Worm (Caenorhabditis elegans) whole organism, L3 larva: ENCODE data around the gene act-1.
A peak's percentile ranks its signal among the peaks of the same experiment; 100 is the strongest.

ENCODE experiments used
- R02D3.7 ChIP-seq: fragments of 150-350 bp; optimal IDR thresholded peaks from 2 replicates; lab custom pipeline; 2014; ENCODE audit warnings: missing biosample characterization, missing genetic modification characterization
- ZK546.5 ChIP-seq: sonication (generic microtip); optimal IDR thresholded peaks from 2 replicates; lab custom pipeline; 2017; ENCODE audit warnings: missing biosample characterization, missing genetic modification characterization
- aly-2 ChIP-seq: fragments of 150-350 bp; optimal IDR thresholded peaks from 2 replicates; lab custom pipeline; 2014; ENCODE audit warnings: missing biosample characterization, missing genetic modification characterization
- ama-1 ChIP-seq: fragments of 150-350 bp; optimal IDR thresholded peaks from 2 replicates; lab custom pipeline; 2018
- ceh-16 ChIP-seq: sonication (generic microtip); optimal IDR thresholded peaks from 2 replicates; lab custom pipeline; 2017; ENCODE audit warnings: missing biosample characterization, missing genetic modification characterization
- ceh-28 ChIP-seq: fragments of 150-350 bp; optimal IDR thresholded peaks from 2 replicates; lab custom pipeline; 2014; ENCODE audit warnings: missing biosample characterization, missing genetic modification reagents, missing genetic modification characterization
- ceh-82 ChIP-seq: fragments of 150-350 bp; optimal IDR thresholded peaks from 2 replicates; lab custom pipeline; 2014; ENCODE audit warnings: missing biosample characterization, missing genetic modification characterization
- ceh-9 ChIP-seq: sonication (generic microtip); optimal IDR thresholded peaks from 2 replicates; lab custom pipeline; 2018; ENCODE audit warnings: missing biosample characterization, missing genetic modification characterization
- daf-12 ChIP-seq: fragments of 150-350 bp; optimal IDR thresholded peaks from 2 replicates; lab custom pipeline; 2014; ENCODE audit warnings: missing biosample characterization, missing genetic modification reagents, missing genetic modification characterization
- egl-27 ChIP-seq: sonication (generic microtip); optimal IDR thresholded peaks from 4 replicates; lab custom pipeline; 2017; ENCODE audit warnings: missing biosample characterization, missing genetic modification reagents, missing genetic modification characterization
- egl-5 ChIP-seq: fragments of 150-350 bp; optimal IDR thresholded peaks from 2 replicates; lab custom pipeline; 2017; ENCODE audit warnings: missing biosample characterization, missing genetic modification reagents, missing genetic modification characterization, inconsistent platforms
- elt-1 ChIP-seq: fragments of 150-350 bp; optimal IDR thresholded peaks from 2 replicates; lab custom pipeline; 2014; ENCODE audit warnings: missing biosample characterization, missing genetic modification characterization
- elt-3 ChIP-seq, 3 experiments: fragments of 150-350 bp in 1 of 3; sonication (generic microtip) in 2 of 3; optimal IDR thresholded peaks; 2 replicates in 2 of 3; 4 replicates in 1 of 3; lab custom pipeline; 2014 to 2017; ENCODE audit warnings: missing biosample characterization in 3 of 3, missing genetic modification characterization in 3 of 3
- fkh-10 ChIP-seq: sonication (generic microtip); optimal IDR thresholded peaks from 2 replicates; lab custom pipeline; 2017; ENCODE audit warnings: missing biosample characterization, missing genetic modification reagents, missing genetic modification characterization
- fkh-2 ChIP-seq: fragments of 150-350 bp; optimal IDR thresholded peaks from 2 replicates; lab custom pipeline; 2014; ENCODE audit warnings: missing biosample characterization, missing genetic modification reagents, missing genetic modification characterization
- hmg-11 ChIP-seq: sonication (generic microtip); optimal IDR thresholded peaks from 2 replicates; lab custom pipeline; 2016; ENCODE audit warnings: missing genetic modification characterization, missing compliant biosample characterization
- jun-1 ChIP-seq: fragments of 150-350 bp; optimal IDR thresholded peaks from 2 replicates; lab custom pipeline; 2014; ENCODE audit warnings: missing biosample characterization, missing genetic modification reagents, missing genetic modification characterization
- lin-15B ChIP-seq: fragments of 150-350 bp; optimal IDR thresholded peaks from 2 replicates; lab custom pipeline; 2014; ENCODE audit warnings: missing biosample characterization, missing genetic modification characterization
- mdl-1 ChIP-seq: fragments of 150-350 bp; optimal IDR thresholded peaks from 2 replicates; lab custom pipeline; 2014; ENCODE audit warnings: missing biosample characterization, missing genetic modification characterization
- mml-1 ChIP-seq: fragments of 150-350 bp; sonication (generic microtip); optimal IDR thresholded peaks from 3 replicates; lab custom pipeline; 2014; ENCODE audit warnings: missing biosample characterization, missing genetic modification characterization
- nfya-1 ChIP-seq: sonication (generic microtip); optimal IDR thresholded peaks from 2 replicates; lab custom pipeline; 2017; ENCODE audit warnings: missing genetic modification characterization, mild to moderate bottlenecking, missing compliant biosample characterization, antibody characterized with exemption, moderate library complexity; ENCODE audit not compliant: insufficient read depth
- nhr-11 ChIP-seq: fragments of 150-350 bp; optimal IDR thresholded peaks from 2 replicates; lab custom pipeline; 2014; ENCODE audit warnings: missing biosample characterization, missing genetic modification characterization
- nhr-12 ChIP-seq: fragments of 150-350 bp; optimal IDR thresholded peaks from 2 replicates; lab custom pipeline; 2014; ENCODE audit warnings: missing biosample characterization, missing genetic modification characterization
- nhr-23 ChIP-seq: fragments of 150-350 bp; optimal IDR thresholded peaks from 2 replicates; lab custom pipeline; 2014; ENCODE audit warnings: missing biosample characterization, missing genetic modification reagents, missing genetic modification characterization
- nhr-237 ChIP-seq: fragments of 150-350 bp; optimal IDR thresholded peaks from 2 replicates; lab custom pipeline; 2014; ENCODE audit warnings: missing biosample characterization, missing genetic modification characterization
- nhr-25 ChIP-seq: sonication (generic microtip); optimal IDR thresholded peaks from 2 replicates; lab custom pipeline; 2017; ENCODE audit warnings: missing biosample characterization, missing genetic modification characterization
- nhr-28 ChIP-seq: fragments of 150-350 bp; optimal IDR thresholded peaks from 2 replicates; lab custom pipeline; 2014; ENCODE audit warnings: missing biosample characterization, missing genetic modification characterization
- nhr-43 ChIP-seq: sonication (generic microtip); optimal IDR thresholded peaks from 2 replicates; lab custom pipeline; 2016; ENCODE audit warnings: mild to moderate bottlenecking, missing genetic modification characterization, missing compliant biosample characterization; ENCODE audit not compliant: poor library complexity, severe bottlenecking
- nhr-67 ChIP-seq: fragments of 150-350 bp; optimal IDR thresholded peaks from 2 replicates; lab custom pipeline; 2014; ENCODE audit warnings: missing biosample characterization, missing genetic modification characterization
- nhr-76 ChIP-seq: fragments of 150-350 bp; sonication (generic microtip); optimal IDR thresholded peaks from 5 replicates; lab custom pipeline; 2014; ENCODE audit warnings: missing biosample characterization, missing genetic modification characterization
- nhr-77 ChIP-seq: fragments of 150-350 bp; optimal IDR thresholded peaks from 2 replicates; lab custom pipeline; 2014; ENCODE audit warnings: missing biosample characterization, missing genetic modification characterization
- pqm-1 ChIP-seq: fragments of 150-350 bp; optimal IDR thresholded peaks from 2 replicates; lab custom pipeline; 2017; ENCODE audit warnings: missing biosample characterization, missing genetic modification characterization, inconsistent platforms
- sea-2 ChIP-seq: fragments of 150-350 bp; sonication (generic microtip); optimal IDR thresholded peaks from 4 replicates; lab custom pipeline; 2014; ENCODE audit warnings: missing biosample characterization, missing genetic modification reagents, missing genetic modification characterization
- skn-1 ChIP-seq: fragments of 150-350 bp; optimal IDR thresholded peaks from 2 replicates; lab custom pipeline; 2014; ENCODE audit warnings: missing biosample characterization, missing genetic modification characterization
- tbx-2 ChIP-seq: sonication (generic microtip); optimal IDR thresholded peaks from 2 replicates; lab custom pipeline; 2016; ENCODE audit warnings: mild to moderate bottlenecking, missing genetic modification characterization, missing compliant biosample characterization
- unc-39 ChIP-seq: sonication (generic microtip); optimal IDR thresholded peaks from 4 replicates; lab custom pipeline; 2017; ENCODE audit warnings: missing biosample characterization, missing genetic modification characterization
- unc-62 ChIP-seq: fragments of 150-350 bp; sonication (generic microtip); optimal IDR thresholded peaks from 4 replicates; lab custom pipeline; 2014; ENCODE audit warnings: missing biosample characterization, missing genetic modification reagents, missing genetic modification characterization
- zag-1 ChIP-seq: fragments of 150-350 bp; optimal IDR thresholded peaks from 2 replicates; lab custom pipeline; 2014; ENCODE audit warnings: missing biosample characterization, missing genetic modification characterization
- ztf-11 ChIP-seq: fragments of 150-350 bp; optimal IDR thresholded peaks from 2 replicates; lab custom pipeline; 2014; ENCODE audit warnings: missing biosample characterization, missing genetic modification characterization
- ztf-4 ChIP-seq: fragments of 150-350 bp; optimal IDR thresholded peaks from 2 replicates; lab custom pipeline; 2014; ENCODE audit warnings: missing biosample characterization, missing genetic modification characterization

Gene act-1

DNA sequence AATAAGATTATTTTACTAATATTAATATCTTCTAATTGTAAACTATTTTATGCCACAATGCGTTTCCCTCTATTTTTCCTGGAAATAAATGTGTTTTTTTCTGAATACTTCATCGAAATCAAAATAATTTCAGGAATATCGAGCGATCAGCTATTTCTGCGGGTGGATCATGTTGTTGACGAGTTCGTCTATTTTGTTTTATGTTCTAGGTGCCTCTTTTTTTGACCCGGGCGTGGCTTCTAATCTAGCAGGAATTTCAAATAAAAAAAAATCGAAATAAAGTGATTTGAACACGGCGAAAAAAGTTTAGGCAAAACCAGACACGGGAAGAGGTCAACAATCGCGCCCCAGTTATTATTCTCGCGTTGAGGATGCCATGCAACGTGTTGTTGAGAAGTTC, 28.9 kb upstream of the act-1 start, which contains the start of gene T04C12.33:
TSS of gene T04C12.33 (plus strand) at position 301 of the 400 bp plus-strand sequence.
- no peak for TF ChIP-seq daf-12
- peak; percentile 16 for TF ChIP-seq nhr-23 (tag; lab: Kevin White, UChicago)

DNA sequence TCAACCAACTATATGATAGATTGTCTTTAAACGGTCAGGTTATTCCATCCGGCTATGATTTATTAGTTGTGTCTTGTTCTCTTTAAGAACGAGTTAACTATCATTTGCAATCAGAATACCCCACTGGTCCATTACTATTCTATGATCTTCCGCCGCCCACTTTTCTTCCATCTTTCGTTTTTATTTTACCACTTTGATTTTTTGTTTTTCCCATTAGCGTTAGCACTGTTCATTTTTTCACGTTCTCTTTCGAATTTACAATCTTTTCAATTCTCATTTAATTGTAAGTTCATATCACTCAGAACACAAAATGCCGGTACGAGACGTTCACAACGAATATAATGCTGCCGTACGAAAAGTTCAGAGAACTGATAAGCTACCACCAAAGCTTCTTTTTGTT, 27.0 kb upstream of the act-1 start, which contains the start of gene T04C12.7:
TSS of gene T04C12.7 (plus strand) at position 301 of the 400 bp plus-strand sequence.
- TF ChIP-seq ama-1 (no peak), ZK546.5 (no peak), zag-1 (no peak), nhr-25 (tag; lab: Kevin White, UChicago) (no peak), nhr-67 (tag; lab: Kevin White, UChicago) (no peak), nfya-1 (tag; lab: Kevin White, UChicago) (no peak), nhr-12 (no peak), elt-3 (tag; optimal IDR thresholded peaks at IDR 0.05; lab: Kevin White, UChicago) (no peak), nhr-23 (tag; lab: Kevin White, UChicago) (no peak), nhr-76 (tag; lab: Kevin White, UChicago) (no peak), nhr-43 (no peak), jun-1 (tag; lab: Kevin White, UChicago) (no peak), ceh-9 (tag; lab: Kevin White, UChicago) (no peak), elt-1 (tag; lab: Kevin White, UChicago) (no peak), unc-39 (tag; lab: Kevin White, UChicago) (no peak), ceh-16 (tag; lab: Kevin White, UChicago) (no peak), egl-27 (tag; lab: Kevin White, UChicago) (no peak), lin-15B (tag; lab: Kevin White, UChicago) (no peak), mdl-1 (tag; lab: Kevin White, UChicago) (no peak)

DNA sequence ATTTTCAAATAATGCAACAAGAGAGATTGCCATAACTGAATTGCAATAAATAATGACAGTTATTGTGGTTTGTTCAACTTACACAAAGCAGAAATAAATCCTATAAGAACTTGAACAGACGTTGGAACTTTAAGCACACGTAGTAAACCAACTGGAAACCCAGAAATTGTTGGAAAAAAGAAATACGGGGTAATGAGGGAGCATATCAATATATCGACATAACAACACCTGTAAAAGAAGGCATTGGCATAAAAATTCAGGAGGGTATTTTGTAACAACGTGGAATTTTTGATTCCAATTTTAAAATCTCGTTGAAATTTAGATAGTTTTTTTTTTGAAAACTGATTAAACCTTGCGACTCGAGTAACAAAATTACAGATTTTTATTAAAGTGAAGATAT, 24.4 kb upstream of the act-1 start:
- no peak for TF ChIP-seq lin-15B (tag; lab: Kevin White, UChicago)
- no peak for TF ChIP-seq nhr-76 (tag; lab: Kevin White, UChicago)
- no peak for TF ChIP-seq fkh-10 (GFP tag; lab: Kevin White, UChicago)
- TF ChIP-seq nhr-77 (tag; lab: Kevin White, UChicago) = no peak
- no peak for TF ChIP-seq nhr-237
- TF ChIP-seq nhr-25 (tag; lab: Kevin White, UChicago) = no peak
- TF ChIP-seq ztf-11 (tag; lab: Kevin White, UChicago) = no peak
- TF ChIP-seq ceh-82 (tag; lab: Kevin White, UChicago) = no peak
- no peak for TF ChIP-seq skn-1 (tag; lab: Kevin White, UChicago)
- no peak for TF ChIP-seq nhr-11 (tag; lab: Kevin White, UChicago)
- no peak for TF ChIP-seq ceh-28 (tag; lab: Kevin White, UChicago)
- TF ChIP-seq hmg-11 (tag; lab: Kevin White, UChicago) = no peak
- no peak for TF ChIP-seq egl-27 (tag; lab: Kevin White, UChicago)
- no peak for TF ChIP-seq egl-5 (tag; lab: Kevin White, UChicago)
- TF ChIP-seq ztf-4 (tag; lab: Kevin White, UChicago) = no peak
- no peak for TF ChIP-seq daf-12
- TF ChIP-seq mml-1 (tag; lab: Kevin White, UChicago) = no peak
- TF ChIP-seq nfya-1 (tag; lab: Kevin White, UChicago) = no peak

DNA sequence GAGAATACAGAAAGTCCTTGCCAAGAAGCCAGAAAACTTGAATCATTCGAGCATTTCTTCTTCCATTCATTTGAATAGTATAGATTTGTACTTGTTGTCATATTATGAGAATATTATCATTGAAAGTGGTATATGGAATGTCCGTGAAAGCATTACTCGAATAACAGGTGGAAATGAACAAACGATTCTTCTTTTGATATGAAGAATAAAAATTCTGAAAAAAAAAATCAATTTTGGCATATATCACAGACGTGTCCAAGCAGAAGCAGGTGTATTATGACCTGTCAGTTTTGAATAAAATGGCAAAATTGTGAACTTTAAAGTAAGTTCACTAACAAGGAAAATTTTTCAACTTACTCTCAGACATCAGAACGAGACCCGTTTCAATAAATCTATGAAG, 23.8 kb upstream of the act-1 start, which contains the start of gene srh-75:
TSS of gene srh-75 (minus strand) at position 101 of the 400 bp plus-strand sequence.
- TF ChIP-seq sea-2 (GFP tag; lab: Kevin White, UChicago) (no peak), daf-12 (no peak), jun-1 (tag; lab: Kevin White, UChicago) (no peak), tbx-2 (tag; lab: Kevin White, UChicago) (no peak), unc-62 (GFP tag; lab: Kevin White, UChicago) (no peak), nhr-12 (no peak), pqm-1 (no peak), nhr-28 (tag; lab: Kevin White, UChicago) (no peak), R02D3.7 (tag; lab: Kevin White, UChicago) (no peak), fkh-2 (tag; lab: Kevin White, UChicago) (no peak), ceh-16 (tag; lab: Kevin White, UChicago) (no peak), lin-15B (tag; lab: Kevin White, UChicago) (no peak), ztf-11 (tag; lab: Kevin White, UChicago) (no peak), aly-2 (tag; lab: Kevin White, UChicago) (no peak)
- TF ChIP-seq, all 47 proteins: peak for 0
